Worm (Caenorhabditis elegans): Measurements from ENCODE around the gene T01C8.3.

Gene T01C8.3

ce11 chrX:16807015-16807414, 24.0 kb upstream of the T01C8.3 start, which contains the start of gene mec-4:
Gene mec-4 (minus strand): TSS chrX:16807115.
- no peak for TF ChIP-seq mab-5 (tag; optimal IDR thresholded peaks at IDR 0.05)
- TF ChIP-seq flh-1 (GFP tag; optimal IDR thresholded peaks at IDR 0.05) = no peak

- TF ChIP-seq pha-4 (tag; optimal IDR thresholded peaks at IDR 0.05) (no peak), ces-1 (GFP tag; optimal IDR thresholded peaks at IDR 0.05) (no peak), mab-5 (tag; optimal IDR thresholded peaks at IDR 0.05) (no peak), ceh-39 (tag; optimal IDR thresholded peaks at IDR 0.05) (no peak), cnd-1 (tag; optimal IDR thresholded peaks at IDR 0.05) (no peak), ceh-83 (GFP tag; optimal IDR thresholded peaks at IDR 0.05) (no peak), nhr-237 (tag; optimal IDR thresholded peaks at IDR 0.05) (no peak)
Measured at ce11 chrX:16803545-16803944, 20.5 kb upstream of the T01C8.3 start.

- TF ChIP-seq lin-32 (GFP tag; optimal IDR thresholded peaks at IDR 0.05) (no peak), unc-120 (tag; optimal IDR thresholded peaks at IDR 0.05; ENCODE audit: poor library complexity, severe bottlenecking) (peak; percentile 57), snpc-4 (tag; optimal IDR thresholded peaks at IDR 0.05) (no peak), nhr-2 (tag; optimal IDR thresholded peaks at IDR 0.05) (peak; percentile 44), lin-13 (tag; optimal IDR thresholded peaks at IDR 0.05) (no peak), nhr-237 (tag; optimal IDR thresholded peaks at IDR 0.05) (no peak), hlh-1 (tag; optimal IDR thresholded peaks at IDR 0.05) (peak; percentile 59), ham-2 (GFP tag; optimal IDR thresholded peaks at IDR 0.05) (no peak), mep-1 (tag; optimal IDR thresholded peaks at IDR 0.05) (peak; percentile 53), ztf-11 (tag; optimal IDR thresholded peaks at IDR 0.05) (no peak), unc-62 (GFP tag; optimal IDR thresholded peaks at IDR 0.05) (peak; percentile 7), pha-4 (tag; optimal IDR thresholded peaks at IDR 0.05) (peak; percentile 42), ces-1 (GFP tag; optimal IDR thresholded peaks at IDR 0.05) (peak; percentile 48)
Measured at ce11 chrX:16799065-16799663, 16.2 kb upstream of the T01C8.3 start.

ce11 chrX:16798621-16799020, 15.6 kb upstream of the T01C8.3 start:
- TF ChIP-seq nhr-237 (tag; optimal IDR thresholded peaks at IDR 0.05) (no peak), drap-1 (GFP tag; optimal IDR thresholded peaks at IDR 0.05) (no peak), lin-32 (GFP tag; optimal IDR thresholded peaks at IDR 0.05) (no peak), ces-1 (GFP tag; optimal IDR thresholded peaks at IDR 0.05) (no peak), pha-4 (tag; optimal IDR thresholded peaks at IDR 0.05) (no peak), mls-2 (tag; optimal IDR thresholded peaks at IDR 0.05) (no peak), lsy-2 (tag; optimal IDR thresholded peaks at IDR 0.05) (no peak), unc-39 (tag; optimal IDR thresholded peaks at IDR 0.05) (no peak), ceh-39 (tag; optimal IDR thresholded peaks at IDR 0.05) (no peak), nhr-28 (tag; optimal IDR thresholded peaks at IDR 0.05) (no peak), ham-2 (GFP tag; optimal IDR thresholded peaks at IDR 0.05) (no peak), elt-1 (tag; optimal IDR thresholded peaks at IDR 0.05; ENCODE audit: borderline replicate concordance, insufficient read depth) (no peak), tbx-8 (GFP tag; optimal IDR thresholded peaks at IDR 0.05) (no peak), snpc-4 (tag; optimal IDR thresholded peaks at IDR 0.05) (no peak), elt-3 (tag; optimal IDR thresholded peaks at IDR 0.05) (no peak), bed-3 (GFP tag; optimal IDR thresholded peaks at IDR 0.05) (no peak)

ce11 chrX:16796826-16797225, 13.8 kb upstream of the T01C8.3 start:
- TF ChIP-seq ztf-11 (tag; optimal IDR thresholded peaks at IDR 0.05) (no peak), cnd-1 (tag; optimal IDR thresholded peaks at IDR 0.05) (no peak), nhr-12 (tag; optimal IDR thresholded peaks at IDR 0.05) (no peak), elt-3 (tag; optimal IDR thresholded peaks at IDR 0.05) (no peak), lin-32 (GFP tag; optimal IDR thresholded peaks at IDR 0.05) (no peak), lin-13 (tag; optimal IDR thresholded peaks at IDR 0.05) (no peak), mls-2 (tag; optimal IDR thresholded peaks at IDR 0.05) (no peak), lsy-2 (tag; optimal IDR thresholded peaks at IDR 0.05) (no peak), zip-8 (tag; optimal IDR thresholded peaks at IDR 0.05) (no peak), flh-1 (GFP tag; optimal IDR thresholded peaks at IDR 0.05) (no peak), sem-2 (GFP tag; optimal IDR thresholded peaks at IDR 0.05) (no peak), snpc-4 (tag; optimal IDR thresholded peaks at IDR 0.05) (no peak), nhr-2 (tag; optimal IDR thresholded peaks at IDR 0.05) (no peak), M03D4.4 (tag; optimal IDR thresholded peaks at IDR 0.05) (no peak), sptf-1 (tag; optimal IDR thresholded peaks at IDR 0.05) (no peak), nhr-76 (tag; optimal IDR thresholded peaks at IDR 0.05) (no peak), pha-4 (tag; optimal IDR thresholded peaks at IDR 0.05) (no peak), ceh-43 (GFP tag; optimal IDR thresholded peaks at IDR 0.05) (no peak), ces-1 (GFP tag; optimal IDR thresholded peaks at IDR 0.05) (peak; percentile 75), mep-1 (tag; optimal IDR thresholded peaks at IDR 0.05) (no peak), elt-1 (tag; optimal IDR thresholded peaks at IDR 0.05; ENCODE audit: borderline replicate concordance, insufficient read depth) (no peak), ham-2 (GFP tag; optimal IDR thresholded peaks at IDR 0.05) (peak; percentile 61), unc-39 (tag; optimal IDR thresholded peaks at IDR 0.05) (no peak), tbx-8 (GFP tag; optimal IDR thresholded peaks at IDR 0.05) (no peak), ceh-83 (GFP tag; optimal IDR thresholded peaks at IDR 0.05) (no peak), unc-62 (GFP tag; optimal IDR thresholded peaks at IDR 0.05) (peak; percentile 30), mab-5 (tag; optimal IDR thresholded peaks at IDR 0.05) (no peak), nhr-28 (tag; optimal IDR thresholded peaks at IDR 0.05) (no peak), nhr-237 (tag; optimal IDR thresholded peaks at IDR 0.05) (peak; percentile 34), hlh-1 (tag; optimal IDR thresholded peaks at IDR 0.05) (no peak), drap-1 (GFP tag; optimal IDR thresholded peaks at IDR 0.05) (peak; percentile 16), ceh-39 (tag; optimal IDR thresholded peaks at IDR 0.05) (no peak), blmp-1 (tag; optimal IDR thresholded peaks at IDR 0.05) (no peak), unc-120 (tag; optimal IDR thresholded peaks at IDR 0.05; ENCODE audit: poor library complexity, severe bottlenecking) (peak; percentile 82), bed-3 (GFP tag; optimal IDR thresholded peaks at IDR 0.05) (no peak)

All from whole organism, mixed stage, embryonic.